Worm (Caenorhabditis elegans) whole organism, L4 larva: ENCODE measurements around the gene ZC266.1.

Experiments used
- F10B5.3 ChIP-seq: sonication (generic microtip); optimal IDR thresholded peaks from 2 replicates; lab custom pipeline; 2016; ENCODE audit warnings: mild to moderate bottlenecking, missing genetic modification characterization, missing compliant biosample characterization
- F37D6.2 ChIP-seq: sonication (generic microtip); optimal IDR thresholded peaks from 2 replicates; lab custom pipeline; 2016; ENCODE audit warnings: mild to moderate bottlenecking, missing genetic modification characterization, missing compliant biosample characterization
- Y48G9A.11 ChIP-seq: fragments of 200-800 bp; sonication (Bioruptor generic); IDR thresholded peaks from 2 replicates; pipeline ENCODE4 v1.3.6; 2022; ENCODE audit warnings: missing genetic modification reagents, missing genetic modification characterization, missing compliant biosample characterization
- ZK337.2 ChIP-seq: fragments of 200-800 bp; sonication (Bioruptor generic); IDR thresholded peaks from 2 replicates; pipeline ENCODE4 v1.3.6; 2022; ENCODE audit warnings: missing genetic modification reagents, missing genetic modification characterization, missing compliant biosample characterization
- aly-2 ChIP-seq: sonication (generic microtip); optimal IDR thresholded peaks from 2 replicates; lab custom pipeline; 2018; ENCODE audit warnings: missing biosample characterization, missing genetic modification characterization
- ama-1 ChIP-seq: fragments of 150-350 bp; optimal IDR thresholded peaks from 2 replicates; lab custom pipeline; 2014; ENCODE audit warnings: inconsistent platforms, mixed read lengths
- arid-1 ChIP-seq: fragments of 200-800 bp; sonication (Bioruptor generic); conservative IDR thresholded peaks from 2 replicates; pipeline ENCODE4 v1.3.6; 2022; ENCODE audit warnings: missing genetic modification reagents, missing genetic modification characterization, missing compliant biosample characterization
- attf-4 ChIP-seq: sonication (generic microtip); optimal IDR thresholded peaks from 3 replicates; lab custom pipeline; 2017; ENCODE audit warnings: missing biosample characterization, missing genetic modification characterization
- ceh-28 ChIP-seq: fragments of 150-350 bp; optimal IDR thresholded peaks from 2 replicates; lab custom pipeline; 2014; ENCODE audit warnings: missing biosample characterization, missing genetic modification reagents, missing genetic modification characterization
- ceh-62 ChIP-seq: sonication (generic microtip); optimal IDR thresholded peaks from 2 replicates; lab custom pipeline; 2017; ENCODE audit warnings: missing biosample characterization, missing genetic modification characterization
- ces-1 ChIP-seq: fragments of 150-350 bp; sonication (generic microtip); optimal IDR thresholded peaks from 4 replicates; lab custom pipeline; 2014; ENCODE audit warnings: missing biosample characterization, missing genetic modification reagents, missing genetic modification characterization
- daf-16 ChIP-seq, 3 experiments: sonication (generic microtip); optimal IDR thresholded peaks; 2 replicates each; lab custom pipeline; 2016 to 2017; ENCODE audit warnings: missing genetic modification characterization in 3 of 3, missing genetic modification reagents in 3 of 3, mild to moderate bottlenecking in 2 of 3, missing compliant biosample characterization in 2 of 3, missing biosample characterization in 1 of 3, moderate library complexity in 1 of 3
- fkh-10 ChIP-seq: fragments of 150-350 bp; optimal IDR thresholded peaks from 2 replicates; lab custom pipeline; 2014; ENCODE audit warnings: missing biosample characterization, missing genetic modification reagents, missing genetic modification characterization
- hlh-11 ChIP-seq: fragments of 200-800 bp; sonication (Bioruptor generic); optimal IDR thresholded peaks from 2 replicates; lab custom pipeline; 2018; ENCODE audit warnings: mild to moderate bottlenecking, missing genetic modification characterization, missing compliant biosample characterization
- hlh-30 ChIP-seq: sonication (generic microtip); optimal IDR thresholded peaks from 2 replicates; lab custom pipeline; 2017; ENCODE audit warnings: antibody characterized with exemption, mild to moderate bottlenecking, missing genetic modification characterization, missing compliant biosample characterization; ENCODE audit not compliant: insufficient read depth
- hmg-1.1 ChIP-seq: fragments of 200-800 bp; sonication (Bioruptor generic); IDR thresholded peaks from 2 replicates; pipeline ENCODE4 v1.3.6; 2022; ENCODE audit warnings: missing genetic modification reagents, missing genetic modification characterization, missing compliant biosample characterization
- jun-1 ChIP-seq: fragments of 150-350 bp; optimal IDR thresholded peaks from 2 replicates; lab custom pipeline; 2014; ENCODE audit warnings: missing biosample characterization, missing genetic modification reagents, missing genetic modification characterization
- lin-1 ChIP-seq: fragments of 200-800 bp; sonication (Bioruptor generic); IDR thresholded peaks from 2 replicates; pipeline ENCODE4 v1.3.6; 2022; ENCODE audit warnings: missing genetic modification reagents, missing genetic modification characterization, missing compliant biosample characterization
- lin-29 ChIP-seq: fragments of 200-800 bp; sonication (Bioruptor generic); IDR thresholded peaks from 2 replicates; pipeline ENCODE4 v1.3.6; 2022; ENCODE audit warnings: missing genetic modification reagents, missing genetic modification characterization, missing compliant biosample characterization
- lin-38 ChIP-seq: fragments of 200-800 bp; sonication (Bioruptor generic); IDR thresholded peaks from 2 replicates; pipeline ENCODE4 v1.3.6; 2022; ENCODE audit warnings: missing genetic modification reagents, missing genetic modification characterization, missing compliant biosample characterization
- lir-3 ChIP-seq: sonication (generic microtip); optimal IDR thresholded peaks from 2 replicates; lab custom pipeline; 2016; ENCODE audit warnings: mild to moderate bottlenecking, missing genetic modification characterization, missing compliant biosample characterization
- lsy-2 ChIP-seq, 2 experiments: fragments of 150-350 bp in 1 of 2; sonication (generic microtip) in 1 of 2; optimal IDR thresholded peaks; 2 replicates each; lab custom pipeline; 2014 to 2017; ENCODE audit warnings: missing biosample characterization in 2 of 2, missing genetic modification characterization in 2 of 2
- mdl-1 ChIP-seq, 2 experiments: fragments of 150-350 bp in 1 of 2; sonication (generic microtip) in 1 of 2; optimal IDR thresholded peaks; 2 replicates each; lab custom pipeline; 2014 to 2017; ENCODE audit warnings: missing biosample characterization in 2 of 2, missing genetic modification characterization in 2 of 2
- nhr-102 ChIP-seq: sonication (generic microtip); optimal IDR thresholded peaks from 2 replicates; lab custom pipeline; 2016; ENCODE audit warnings: mild to moderate bottlenecking, missing genetic modification characterization, moderate library complexity, missing compliant biosample characterization
- nhr-11 ChIP-seq: fragments of 150-350 bp; optimal IDR thresholded peaks from 2 replicates; lab custom pipeline; 2014; ENCODE audit warnings: missing biosample characterization, missing genetic modification characterization
- nhr-25 ChIP-seq: sonication (generic microtip); optimal IDR thresholded peaks from 2 replicates; lab custom pipeline; 2017; ENCODE audit warnings: missing genetic modification characterization, mild to moderate bottlenecking, missing compliant biosample characterization, antibody characterized with exemption, moderate library complexity, borderline replicate concordance; ENCODE audit not compliant: insufficient read depth
- nhr-6 ChIP-seq: fragments of 150-350 bp; optimal IDR thresholded peaks from 2 replicates; lab custom pipeline; 2014; ENCODE audit warnings: missing biosample characterization, missing genetic modification characterization
- php-3 ChIP-seq: fragments of 200-800 bp; sonication (Bioruptor generic); IDR thresholded peaks from 2 replicates; pipeline ENCODE4 v1.3.6; 2022; ENCODE audit warnings: missing genetic modification reagents, missing genetic modification characterization, missing compliant biosample characterization
- pqm-1 ChIP-seq: sonication (generic microtip); optimal IDR thresholded peaks from 2 replicates; lab custom pipeline; 2017; ENCODE audit warnings: missing biosample characterization, missing genetic modification characterization
- set-16 ChIP-seq: fragments of 200-800 bp; sonication (Bioruptor generic); IDR thresholded peaks from 2 replicates; pipeline ENCODE4 v1.3.6; 2022; ENCODE audit warnings: missing genetic modification reagents, missing genetic modification characterization, missing compliant biosample characterization
- tra-1 ChIP-seq: fragments of 200-800 bp; sonication (Bioruptor generic); IDR thresholded peaks from 2 replicates; pipeline ENCODE4 v1.3.6; 2022; ENCODE audit warnings: missing genetic modification reagents, missing genetic modification characterization, missing compliant biosample characterization
- unc-130 ChIP-seq: sonication (generic microtip); optimal IDR thresholded peaks from 2 replicates; lab custom pipeline; 2016; ENCODE audit warnings: missing genetic modification reagents, missing genetic modification characterization, missing compliant biosample characterization
- unc-62 ChIP-seq, 3 experiments: fragments of 150-350 bp in 1 of 3; sonication (generic microtip); optimal IDR thresholded peaks in 2 of 3; peaks in 1 of 3; 1 replicate in 1 of 3; 2 replicates in 2 of 3; lab custom pipeline; 2014 to 2017; ENCODE audit warnings: missing biosample characterization in 3 of 3, missing genetic modification characterization in 3 of 3, missing genetic modification reagents in 3 of 3, missing genotype in 1 of 3
- ztf-7 ChIP-seq: fragments of 150-350 bp; optimal IDR thresholded peaks from 2 replicates; lab custom pipeline; 2014; ENCODE audit warnings: missing biosample characterization, missing genetic modification characterization

The ZC266.1 gene

DNA sequence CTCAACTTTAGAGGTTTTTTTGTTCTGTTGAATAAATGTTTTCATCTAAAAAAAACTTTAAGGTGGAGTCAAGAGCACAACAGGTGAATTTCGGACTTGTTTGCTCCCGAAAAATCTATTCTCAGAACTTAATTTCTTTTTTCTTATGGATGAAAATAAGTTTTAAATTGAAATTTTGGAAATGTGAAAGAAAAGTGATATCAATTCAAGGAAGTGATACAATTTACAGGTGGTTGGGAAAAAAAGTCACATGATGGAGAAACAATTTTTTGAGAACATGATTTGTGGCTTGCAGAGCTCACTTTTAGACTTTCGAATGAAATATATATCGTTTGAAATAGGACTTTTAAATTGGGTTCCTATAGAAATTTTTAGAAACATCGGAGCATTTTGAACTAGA, 7.6 kb upstream of the ZC266.1 start:
- TF ChIP-seq ZK337.2 (GFP tag; lab: Robert Waterston, UW) (no peak), nhr-6 (no peak), jun-1 (no peak), nhr-25 (tag; lab: Kevin White, UChicago) (no peak), arid-1 (GFP tag; lab: Robert Waterston, UW) (no peak), ces-1 (GFP tag; lab: Kevin White, UChicago) (no peak), fkh-10 (no peak), ceh-28 (tag; lab: Kevin White, UChicago) (no peak)

ce11 chrV:4698675-4699074, 1.4 kb downstream of the ZC266.1 start:
- TF ChIP-seq tra-1 (GFP tag; lab: Robert Waterston, UW): no peak
- no peak for TF ChIP-seq unc-62 (GFP tag; optimal IDR thresholded peaks at IDR 0.05 in 1 of 2; lab: Kevin White, UChicago)
- TF ChIP-seq unc-62 (tag; optimal IDR thresholded peaks at IDR 0.05; lab: Kevin White, UChicago): no peak
- TF ChIP-seq pqm-1 (tag; lab: Kevin White, UChicago): no peak
- TF ChIP-seq lsy-2 (tag; optimal IDR thresholded peaks at IDR 0.05; lab: Kevin White, UChicago): no peak
- TF ChIP-seq lin-29 (GFP tag; lab: Robert Waterston, UW): no peak
- TF ChIP-seq lir-3 (tag; lab: Kevin White, UChicago): no peak
- TF ChIP-seq unc-130 (GFP tag; lab: Kevin White, UChicago): no peak
- no peak for TF ChIP-seq fkh-10
- TF ChIP-seq F10B5.3 (tag; lab: Kevin White, UChicago): no peak
- TF ChIP-seq ztf-7 (tag; lab: Kevin White, UChicago): no peak
- no peak for TF ChIP-seq hlh-30 (tag; lab: Kevin White, UChicago)
- no peak for TF ChIP-seq mdl-1 (tag; optimal IDR thresholded peaks at IDR 0.05; lab: Kevin White, UChicago)
- no peak for TF ChIP-seq nhr-11 (tag; lab: Kevin White, UChicago)
- TF ChIP-seq set-16 (GFP tag; lab: Robert Waterston, UW): no peak
- TF ChIP-seq lin-38 (GFP tag; lab: Robert Waterston, UW): no peak
- TF ChIP-seq aly-2 (tag; lab: Kevin White, UChicago): no peak
- no peak for TF ChIP-seq php-3 (GFP tag; lab: Robert Waterston, UW)
- no peak for TF ChIP-seq ceh-62
- TF ChIP-seq hmg-1.1 (GFP tag; lab: Robert Waterston, UW): no peak
- TF ChIP-seq attf-4 (tag; lab: Kevin White, UChicago): no peak

ce11 chrV:4694466-4695092, 5.5 kb downstream of the ZC266.1 start:
- TF ChIP-seq ama-1: peak; percentile 13
- TF ChIP-seq mdl-1 (tag; optimal IDR thresholded peaks at IDR 0.05; lab: Kevin White, UChicago): peak in 1 of 2 experiments; percentile 21
- no peak for TF ChIP-seq lin-1
- peak in 1 of 2 experiments; percentile 5 for TF ChIP-seq lsy-2 (tag; optimal IDR thresholded peaks at IDR 0.05; lab: Kevin White, UChicago)
- no peak for TF ChIP-seq nhr-102
- TF ChIP-seq nhr-11 (tag; lab: Kevin White, UChicago): peak; percentile 51
- TF ChIP-seq hlh-11 (tag; lab: Kevin White, UChicago): peak; percentile 37
- peak in 1 of 2 experiments; percentile 74 for TF ChIP-seq unc-62 (GFP tag; optimal IDR thresholded peaks at IDR 0.05 in 1 of 2; lab: Kevin White, UChicago)
- TF ChIP-seq unc-62 (tag; optimal IDR thresholded peaks at IDR 0.05; lab: Kevin White, UChicago): no peak
- TF ChIP-seq hlh-30 (tag; lab: Kevin White, UChicago): peak; percentile 38

- peak; percentile 11 for TF ChIP-seq hlh-30 (tag; lab: Kevin White, UChicago)
- TF ChIP-seq unc-62 (GFP tag; optimal IDR thresholded peaks at IDR 0.05 in 1 of 2; lab: Kevin White, UChicago): peak in 1 of 2 experiments; percentile 79
- TF ChIP-seq unc-62 (tag; optimal IDR thresholded peaks at IDR 0.05; lab: Kevin White, UChicago): no peak
- TF ChIP-seq daf-16 (GFP tag; optimal IDR thresholded peaks at IDR 0.05; lab: Kevin White, UChicago): peak in 1 of 2 experiments; percentile 51
- no peak for TF ChIP-seq daf-16 (tag; optimal IDR thresholded peaks at IDR 0.05; lab: Kevin White, UChicago)
- TF ChIP-seq Y48G9A.11 (GFP tag; lab: Robert Waterston, UW): no peak
- TF ChIP-seq F37D6.2 (tag; lab: Kevin White, UChicago): no peak
- TF ChIP-seq, all 104 proteins: peak for 3
Measured at ce11 chrV:4693282-4693588, 6.9 kb downstream of the ZC266.1 start.
